Worm (Caenorhabditis elegans): Measurements from ENCODE around the gene Y67H2A.10.

Gene Y67H2A.10

ce11 chrIV:13314181-13314580, 24.9 kb upstream of the Y67H2A.10 start (continued):
- TF ChIP-seq spr-3 (GFP tag; optimal IDR thresholded peaks at IDR 0.05): peak; percentile 18
- TF ChIP-seq arid-1 (GFP tag; conservative IDR thresholded peaks at IDR 0.05): peak; percentile 40; the same call in 1 of the 2 replicates
- TF ChIP-seq mes-2 (tag; optimal IDR thresholded peaks at IDR 0.05; ENCODE audit: poor library complexity, severe bottlenecking): peak; percentile 51

- TF ChIP-seq hlh-11 (tag; optimal IDR thresholded peaks at IDR 0.05) (peak; percentile 57), unc-62 (GFP tag; optimal IDR thresholded peaks at IDR 0.05 in 1 of 2) (peak in 1 of 2 experiments; percentile 82), unc-62 (tag; optimal IDR thresholded peaks at IDR 0.05) (no peak), mep-1 (tag; optimal IDR thresholded peaks at IDR 0.05) (peak; percentile 27), nhr-102 (tag; optimal IDR thresholded peaks at IDR 0.05) (no peak), nhr-28 (tag; optimal IDR thresholded peaks at IDR 0.05) (peak; percentile 21), hif-1 (tag; optimal IDR thresholded peaks at IDR 0.05) (peak in 1 of 2 experiments; percentile 72), lin-38 (GFP tag; IDR thresholded peaks at IDR 0.05) (0 out of 2 replicates have a peak, but pooled peaks have one; percentile 8), dmd-6 (GFP tag; IDR thresholded peaks at IDR 0.05) (peak; percentile 56), hmg-1.1 (GFP tag; IDR thresholded peaks at IDR 0.05) (peak; percentile 38; the same call in 1 of the 2 replicates), unc-39 (tag; optimal IDR thresholded peaks at IDR 0.05) (no peak), nhr-6 (tag; optimal IDR thresholded peaks at IDR 0.05) (no peak), daf-16 (GFP tag; optimal IDR thresholded peaks at IDR 0.05) (no peak), daf-16 (tag; optimal IDR thresholded peaks at IDR 0.05) (peak; percentile 5), lin-13 (GFP tag; optimal IDR thresholded peaks at IDR 0.05) (peak; percentile 4), F26F4.8 (GFP tag; conservative IDR thresholded peaks at IDR 0.05) (no peak), tra-1 (GFP tag; IDR thresholded peaks at IDR 0.05) (0 out of 2 replicates have a peak, but pooled peaks have one; percentile 9), D1046.2 (GFP tag; IDR thresholded peaks at IDR 0.05) (no peak), lsy-2 (tag; optimal IDR thresholded peaks at IDR 0.05) (peak in 1 of 2 experiments; percentile 5), Y75B8A.6 (GFP tag; IDR thresholded peaks at IDR 0.05) (no peak), dve-1 (tag; optimal IDR thresholded peaks at IDR 0.05; ENCODE audit: insufficient read depth) (peak; percentile 0)
These were observed 23.9 kb upstream of the Y67H2A.10 start for ce11 chrIV:13313156-13313555.

DNA sequence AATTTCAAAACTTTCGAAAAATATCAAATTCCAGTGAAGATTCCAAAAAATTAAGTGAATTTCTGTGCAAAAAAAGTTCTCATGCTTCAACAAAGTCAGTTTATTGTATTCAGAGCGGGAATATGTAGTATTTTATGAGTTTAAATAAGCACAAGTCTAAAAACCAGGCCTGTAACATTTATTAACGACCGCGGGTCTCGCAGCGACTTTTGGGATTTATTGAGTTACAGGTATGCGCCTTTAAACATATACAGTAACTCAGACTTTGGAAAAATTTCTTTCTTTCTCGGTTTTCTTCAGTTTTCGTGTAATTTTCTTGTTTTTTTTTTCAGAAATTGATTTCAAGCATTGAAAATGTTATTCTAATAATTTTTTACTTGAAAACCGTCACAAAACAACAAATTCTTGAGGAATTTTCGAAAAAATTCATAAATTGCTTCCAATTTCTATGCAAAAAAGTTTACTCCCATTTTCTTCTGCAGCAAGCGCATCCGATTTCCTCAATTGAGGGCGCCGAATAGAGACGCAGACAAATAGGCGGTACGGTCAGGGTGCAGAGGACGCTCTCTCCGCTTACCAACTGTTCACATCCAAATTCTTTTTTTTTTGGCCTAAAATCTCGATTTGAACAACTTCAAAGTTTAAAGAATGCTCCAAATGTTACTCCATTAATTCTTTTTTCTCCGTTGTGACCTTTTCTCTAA, 22.2 kb upstream of the Y67H2A.10 start:
- TF ChIP-seq lsy-2 (tag; optimal IDR thresholded peaks at IDR 0.05) (no peak), hmg-1.1 (GFP tag; IDR thresholded peaks at IDR 0.05) (0 out of 2 replicates have a peak, but pooled peaks have one; percentile 35), ces-1 (GFP tag; optimal IDR thresholded peaks at IDR 0.05) (no peak), lin-15B (tag; optimal IDR thresholded peaks at IDR 0.05) (no peak), vab-7 (GFP tag; IDR thresholded peaks at IDR 0.05) (no peak), unc-130 (GFP tag; optimal IDR thresholded peaks at IDR 0.05) (no peak), F37D6.2 (tag; optimal IDR thresholded peaks at IDR 0.05) (no peak), R02D3.7 (tag; optimal IDR thresholded peaks at IDR 0.05) (no peak), aha-1 (tag) (peak; percentile 96), duxl-1 (tag; optimal IDR thresholded peaks at IDR 0.05; ENCODE audit: poor library complexity) (no peak), zag-1 (tag; optimal IDR thresholded peaks at IDR 0.05) (no peak), dmd-6 (GFP tag; IDR thresholded peaks at IDR 0.05) (no peak), nhr-11 (tag; optimal IDR thresholded peaks at IDR 0.05) (no peak), aly-2 (tag; optimal IDR thresholded peaks at IDR 0.05) (no peak), zip-11 (GFP tag; IDR thresholded peaks at IDR 0.05) (no peak), dmd-9 (GFP tag; IDR thresholded peaks at IDR 0.05) (no peak), lin-13 (GFP tag; optimal IDR thresholded peaks at IDR 0.05) (no peak), egl-43 (GFP tag; IDR thresholded peaks at IDR 0.05) (no peak), ztf-7 (tag; optimal IDR thresholded peaks at IDR 0.05) (no peak), pqm-1 (tag; optimal IDR thresholded peaks at IDR 0.05) (no peak), nhr-25 (tag; optimal IDR thresholded peaks at IDR 0.05; ENCODE audit: borderline replicate concordance, insufficient read depth) (no peak), snpc-1.2 (GFP tag; IDR thresholded peaks at IDR 0.05) (peak; percentile 74; the same call in 1 of the 2 replicates), skn-1 (tag; optimal IDR thresholded peaks at IDR 0.05) (no peak), lin-1 (GFP tag; IDR thresholded peaks at IDR 0.05) (no peak), T26A8.4 (GFP tag; IDR thresholded peaks at IDR 0.05) (no peak), cey-2 (tag; optimal IDR thresholded peaks at IDR 0.05; ENCODE audit: borderline replicate concordance, insufficient read depth) (no peak), D1046.2 (GFP tag; IDR thresholded peaks at IDR 0.05) (no peak), daf-16 (GFP tag; optimal IDR thresholded peaks at IDR 0.05) (no peak), daf-16 (tag; optimal IDR thresholded peaks at IDR 0.05) (no peak)

Measured in whole organism, L4 larva.